Fruit fly (Drosophila melanogaster): Measurements from ENCODE around the gene CG31342.

Gene CG31342

dm6 chr3R:13015811-13016766 lies 30.2 kb downstream of the CG31342 start (continued):
- TF ChIP-seq seq (GFP tag; IDR thresholded peaks at IDR 0.05) (no peak), Chrac-16 (GFP tag; optimal IDR thresholded peaks at IDR 0.05) (no peak), jing (GFP tag; optimal IDR thresholded peaks at IDR 0.05) (no peak), tgo (GFP tag; IDR thresholded peaks at IDR 0.05) (no peak), CG1647 (GFP tag; optimal IDR thresholded peaks at IDR 0.05) (no peak), Drgx (GFP tag; IDR thresholded peaks at IDR 0.05) (no peak; the same call in 1 of the 2 replicates), Mad (GFP tag; optimal IDR thresholded peaks at IDR 0.05) (no peak), CG14014 (GFP tag; IDR thresholded peaks at IDR 0.05) (no peak), dan (GFP tag; IDR thresholded peaks at IDR 0.05) (no peak), CG12769 (tag; optimal IDR thresholded peaks at IDR 0.05) (peak; percentile 85), usp (GFP tag; optimal IDR thresholded peaks at IDR 0.05) (no peak), pb (GFP tag; optimal IDR thresholded peaks at IDR 0.05) (no peak), en (GFP tag; optimal IDR thresholded peaks at IDR 0.05) (peak; percentile 20), CG10147 (GFP tag; optimal IDR thresholded peaks at IDR 0.05) (no peak), oc (tag; optimal IDR thresholded peaks at IDR 0.05) (no peak), C15 (GFP tag; IDR thresholded peaks at IDR 0.05) (no peak), CG5953 (GFP tag; IDR thresholded peaks at IDR 0.05) (no peak), Hmr (GFP tag; optimal IDR thresholded peaks at IDR 0.05) (peak; percentile 40), CG30431 (GFP tag; optimal IDR thresholded peaks at IDR 0.05) (no peak), CG8281 (tag; optimal IDR thresholded peaks at IDR 0.05) (no peak), CG14860 (GFP tag; IDR thresholded peaks at IDR 0.05; ENCODE audit: partially characterized antibody) (no peak), zfh2 (GFP tag; optimal IDR thresholded peaks at IDR 0.05) (no peak), CG13287 (GFP tag; IDR thresholded peaks at IDR 0.05; ENCODE audit: partially characterized antibody) (no peak; the same call in 1 of the 2 replicates), CG18476 (GFP tag; optimal IDR thresholded peaks at IDR 0.05) (no peak), Dip3 (GFP tag; optimal IDR thresholded peaks at IDR 0.05) (no peak), CG6254 (GFP tag; optimal IDR thresholded peaks at IDR 0.05) (no peak), CG11560 (tag; IDR thresholded peaks at IDR 0.05) (no peak), ken (GFP tag; IDR thresholded peaks at IDR 0.05) (no peak), lmd (GFP tag; IDR thresholded peaks at IDR 0.05) (no peak; the same call in 1 of the 2 replicates), Bteb2 (GFP tag; optimal IDR thresholded peaks at IDR 0.05) (no peak), bcd (GFP tag; optimal IDR thresholded peaks at IDR 0.05) (peak; percentile 0), Stat92E (GFP tag; optimal IDR thresholded peaks at IDR 0.05) (peak in 1 of 3 experiments; percentile 38), CG10565 (GFP tag; optimal IDR thresholded peaks at IDR 0.05) (no peak), B-H2 (GFP tag; optimal IDR thresholded peaks at IDR 0.05) (peak; percentile 6), CG14050 (GFP tag; IDR thresholded peaks at IDR 0.05) (no peak), abd-A (tag; optimal IDR thresholded peaks at IDR 0.05) (peak; percentile 14), CG14965 (GFP tag; optimal IDR thresholded peaks at IDR 0.05; ENCODE audit: borderline replicate concordance) (no peak), grau (tag; optimal IDR thresholded peaks at IDR 0.05) (peak; percentile 5), chm (GFP tag; IDR thresholded peaks at IDR 0.05) (no peak), GATAe (GFP tag; conservative IDR thresholded peaks at IDR 0.05) (peak; percentile 18; the same call in 1 of the 2 replicates), Dad (GFP tag; optimal IDR thresholded peaks at IDR 0.05) (no peak), zen2 (GFP tag; IDR thresholded peaks at IDR 0.05; ENCODE audit: partially characterized antibody) (no peak), gcm2 (GFP tag; optimal IDR thresholded peaks at IDR 0.05) (no peak), E2f2 (GFP tag; IDR thresholded peaks at IDR 0.05) (peak; percentile 16; the same call in 1 of the 2 replicates), CG13894 (tag; optimal IDR thresholded peaks at IDR 0.05) (no peak), H15 (GFP tag; IDR thresholded peaks at IDR 0.05) (no peak), HLH54F (GFP tag; optimal IDR thresholded peaks at IDR 0.05) (peak; percentile 5), mam (GFP tag; optimal IDR thresholded peaks at IDR 0.05) (peak; percentile 20), klu (GFP tag; IDR thresholded peaks at IDR 0.05) (no peak)
